Fruit fly (Drosophila melanogaster) whole organism, prepupa: Measurements from ENCODE around the gene CG43362.

Experiments used
- Blimp-1 ChIP-seq: fragments of 200-800 bp; sonication (Bioruptor generic); optimal IDR thresholded peaks from 3 replicates; lab custom pipeline; 2017; ENCODE audit warnings: missing biosample characterization, missing genetic modification characterization, mild to moderate bottlenecking, moderate library complexity, missing genetic modification reagents
- CG10631 ChIP-seq: fragments of 200-800 bp; sonication (Bioruptor generic); optimal IDR thresholded peaks from 2 replicates; lab custom pipeline; 2016; ENCODE audit warnings: missing biosample characterization, missing genetic modification characterization
- CG11294 ChIP-seq: fragments of 200-800 bp; sonication (Bioruptor generic); IDR thresholded peaks from 2 replicates; pipeline ENCODE4 v1.3.6; 2022; ENCODE audit warnings: missing biosample characterization, missing genetic modification characterization
- CG11762 ChIP-seq: fragments of 200-800 bp; sonication (Bioruptor generic); optimal IDR thresholded peaks from 3 replicates; lab custom pipeline; 2016; ENCODE audit warnings: missing biosample characterization, missing genetic modification characterization; ENCODE audit not compliant: insufficient read depth
- CG15336 ChIP-seq: fragments of 200-800 bp; sonication (Bioruptor generic); IDR thresholded peaks from 2 replicates; pipeline ENCODE4 v1.3.6; 2022; ENCODE audit warnings: missing biosample characterization, missing genetic modification characterization
- CG1621 ChIP-seq: fragments of 200-800 bp; sonication (Bioruptor generic); optimal IDR thresholded peaks from 3 replicates; lab custom pipeline; 2018; ENCODE audit warnings: missing biosample characterization, mild to moderate bottlenecking, missing genetic modification characterization
- CG16779 ChIP-seq: fragments of 200-800 bp; sonication (Bioruptor generic); optimal IDR thresholded peaks from 3 replicates; lab custom pipeline; 2017; ENCODE audit warnings: missing biosample characterization, mild to moderate bottlenecking, missing genetic modification characterization
- CG31627 ChIP-seq: fragments of 200-800 bp; sonication (Bioruptor generic); optimal IDR thresholded peaks from 3 replicates; lab custom pipeline; 2016; ENCODE audit warnings: missing biosample characterization, missing genetic modification characterization
- CG32006 ChIP-seq: fragments of 200-800 bp; sonication (Bioruptor generic); optimal IDR thresholded peaks from 3 replicates; lab custom pipeline; 2017; ENCODE audit warnings: missing biosample characterization, mild to moderate bottlenecking, missing genetic modification characterization
- CG34406 ChIP-seq: fragments of 200-800 bp; sonication (Bioruptor generic); optimal IDR thresholded peaks from 3 replicates; lab custom pipeline; 2016; ENCODE audit warnings: missing biosample characterization, missing genetic modification characterization
- CG3919 ChIP-seq: fragments of 200-800 bp; sonication (Bioruptor generic); optimal IDR thresholded peaks from 3 replicates; lab custom pipeline; 2016; ENCODE audit warnings: missing biosample characterization, missing genetic modification characterization
- CG6792 ChIP-seq: fragments of 200-800 bp; sonication (Bioruptor generic); optimal IDR thresholded peaks from 3 replicates; lab custom pipeline; 2016; ENCODE audit warnings: missing biosample characterization, missing genetic modification characterization
- CG6808 ChIP-seq: fragments of 200-800 bp; sonication (Bioruptor generic); optimal IDR thresholded peaks from 3 replicates; lab custom pipeline; 2017; ENCODE audit warnings: missing biosample characterization, missing genetic modification characterization, mild to moderate bottlenecking, moderate library complexity, missing genetic modification reagents
- CG7368 ChIP-seq: fragments of 200-800 bp; sonication (Bioruptor generic); optimal IDR thresholded peaks from 3 replicates; lab custom pipeline; 2016; ENCODE audit warnings: missing biosample characterization, missing genetic modification characterization
- CG8119 ChIP-seq: fragments of 200-800 bp; sonication (Bioruptor generic); IDR thresholded peaks from 3 replicates; pipeline ENCODE4 v1.3.6; 2022; ENCODE audit warnings: missing biosample characterization, missing genetic modification characterization
- CG8319 ChIP-seq: fragments of 200-800 bp; sonication (Bioruptor generic); optimal IDR thresholded peaks from 3 replicates; lab custom pipeline; 2016; ENCODE audit warnings: missing biosample characterization, missing genetic modification characterization
- CG8632 ChIP-seq: fragments of 200-800 bp; sonication (Bioruptor generic); optimal IDR thresholded peaks from 3 replicates; lab custom pipeline; 2016; ENCODE audit warnings: missing biosample characterization, missing genetic modification characterization
- CG9139 ChIP-seq: fragments of 200-800 bp; sonication (Bioruptor generic); optimal IDR thresholded peaks from 3 replicates; lab custom pipeline; 2017; ENCODE audit warnings: missing biosample characterization, mild to moderate bottlenecking, missing genetic modification characterization
- Eip78C ChIP-seq: fragments of 200-800 bp; sonication (Bioruptor generic); peaks from one replicate; lab custom pipeline; 2016; ENCODE audit warnings: missing biosample characterization, missing genetic modification characterization
- Eip93F ChIP-seq: fragments of 200-800 bp; sonication (Bioruptor generic); optimal IDR thresholded peaks from 2 replicates; lab custom pipeline; 2016; ENCODE audit warnings: missing biosample characterization, mild to moderate bottlenecking, missing genetic modification characterization
- Gug ChIP-seq: fragments of 200-800 bp; sonication (Bioruptor generic); IDR thresholded peaks from 2 replicates; pipeline ENCODE4 v1.3.6; 2022; ENCODE audit warnings: missing biosample characterization, missing genetic modification characterization
- Hr38 ChIP-seq: sonication (Bioruptor generic); optimal IDR thresholded peaks from 2 replicates; lab custom pipeline; 2016; ENCODE audit warnings: missing biosample characterization, missing genetic modification characterization
- Hr39 ChIP-seq: fragments of 200-800 bp; sonication (Bioruptor generic); optimal IDR thresholded peaks from 2 replicates; lab custom pipeline; 2016; ENCODE audit warnings: missing biosample characterization, missing genetic modification characterization
- Hr4 ChIP-seq: fragments of 200-800 bp; sonication (Bioruptor generic); optimal IDR thresholded peaks from 3 replicates; lab custom pipeline; 2016; ENCODE audit warnings: missing biosample characterization, missing genetic modification characterization
- Lpt ChIP-seq: fragments of 200-800 bp; sonication (Bioruptor generic); optimal IDR thresholded peaks from 3 replicates; lab custom pipeline; 2016; ENCODE audit warnings: missing biosample characterization, missing genetic modification characterization
- Met ChIP-seq: fragments of 200-800 bp; sonication (Bioruptor generic); optimal IDR thresholded peaks from 3 replicates; lab custom pipeline; 2016; ENCODE audit warnings: missing biosample characterization, missing genetic modification characterization
- OdsH ChIP-seq: fragments of 200-800 bp; sonication (Bioruptor generic); optimal IDR thresholded peaks from 3 replicates; lab custom pipeline; 2016; ENCODE audit warnings: missing biosample characterization, missing genetic modification characterization
- Smox ChIP-seq: fragments of 200-800 bp; sonication (Bioruptor generic); optimal IDR thresholded peaks from 3 replicates; lab custom pipeline; 2016; ENCODE audit warnings: missing biosample characterization, missing genetic modification characterization
- Sox14 ChIP-seq: fragments of 200-800 bp; sonication (Bioruptor generic); optimal IDR thresholded peaks from 3 replicates; lab custom pipeline; 2016; ENCODE audit warnings: missing biosample characterization, missing genetic modification characterization
- achi ChIP-seq: fragments of 200-800 bp; sonication (Bioruptor generic); optimal IDR thresholded peaks from 3 replicates; lab custom pipeline; 2016; ENCODE audit warnings: missing biosample characterization, missing genetic modification characterization
- acj6 ChIP-seq: fragments of 200-800 bp; sonication (Bioruptor generic); optimal IDR thresholded peaks from 3 replicates; lab custom pipeline; 2016; ENCODE audit warnings: missing biosample characterization, missing genetic modification characterization
- dsx ChIP-seq: fragments of 200-800 bp; optimal IDR thresholded peaks from 3 replicates; lab custom pipeline; 2019; ENCODE audit warnings: missing biosample characterization, mild to moderate bottlenecking, missing genetic modification characterization, moderate library complexity; ENCODE audit not compliant: poor library complexity, severe bottlenecking
- eg ChIP-seq: fragments of 200-800 bp; sonication (Bioruptor generic); IDR thresholded peaks from 3 replicates; pipeline ENCODE4 v1.3.6; 2022; ENCODE audit warnings: missing biosample characterization, missing genetic modification characterization
- esn ChIP-seq: fragments of 200-800 bp; sonication (Bioruptor generic); optimal IDR thresholded peaks from 2 replicates; lab custom pipeline; 2016; ENCODE audit warnings: missing biosample characterization, mild to moderate bottlenecking, missing genetic modification characterization, moderate library complexity
- fd85E ChIP-seq: fragments of 200-800 bp; sonication (Bioruptor generic); optimal IDR thresholded peaks from 3 replicates; lab custom pipeline; 2016; ENCODE audit warnings: missing biosample characterization, missing genetic modification characterization
- fkh ChIP-seq: fragments of 200-800 bp; sonication (Bioruptor generic); optimal IDR thresholded peaks from 3 replicates; lab custom pipeline; 2017; ENCODE audit warnings: missing biosample characterization, mild to moderate bottlenecking, missing genetic modification characterization, moderate library complexity
- lz ChIP-seq: fragments of 200-800 bp; sonication (Bioruptor generic); optimal IDR thresholded peaks from 3 replicates; lab custom pipeline; 2016; ENCODE audit warnings: missing biosample characterization, missing genetic modification characterization
- net ChIP-seq: fragments of 200-800 bp; sonication (Bioruptor generic); optimal IDR thresholded peaks from 3 replicates; lab custom pipeline; 2016; ENCODE audit warnings: missing biosample characterization, missing genetic modification characterization
- salr ChIP-seq, 2 experiments: fragments of 200-800 bp; sonication (Bioruptor generic); optimal IDR thresholded peaks; 3 replicates each; lab custom pipeline; 2016 to 2018; ENCODE audit warnings: missing biosample characterization in 2 of 2, missing genetic modification characterization in 2 of 2, mild to moderate bottlenecking in 1 of 2
- spab ChIP-seq: fragments of 200-800 bp; sonication (Bioruptor generic); optimal IDR thresholded peaks from 2 replicates; lab custom pipeline; 2017; ENCODE audit warnings: missing biosample characterization, mild to moderate bottlenecking, missing genetic modification characterization, missing genetic modification reagents
- vri ChIP-seq: fragments of 200-800 bp; sonication (Bioruptor generic); optimal IDR thresholded peaks from 3 replicates; lab custom pipeline; 2016; ENCODE audit warnings: missing biosample characterization, mild to moderate bottlenecking, missing genetic modification characterization

Gene CG43362

dm6 chr2L:18340921-18341320, 49.7 kb upstream of the CG43362 start (continued):
- TF ChIP-seq Eip78C (GFP tag; lab: Kevin White, UChicago): peak; percentile 91
- TF ChIP-seq salr (GFP tag; optimal IDR thresholded peaks at IDR 0.05; lab: Kevin White, UChicago): peak in 1 of 2 experiments; percentile 52
- peak; percentile 71 for TF ChIP-seq Sox14 (GFP tag; lab: Kevin White, UChicago)
- peak; percentile 27 for TF ChIP-seq Smox
- peak; percentile 78 for TF ChIP-seq CG7368
- peak; percentile 62 for TF ChIP-seq spab (GFP tag; lab: Kevin White, UChicago)
- TF ChIP-seq Gug (GFP tag; lab: Robert Waterston, UW): peak; percentile 81
- peak; percentile 69 for TF ChIP-seq CG3919 (GFP tag; lab: Kevin White, UChicago)
- TF ChIP-seq dsx (GFP tag; lab: Kevin White, UChicago): peak; percentile 21
- no peak for TF ChIP-seq Blimp-1 (GFP tag; lab: Kevin White, UChicago)
- peak; percentile 55 for TF ChIP-seq CG10631 (GFP tag; lab: Kevin White, UChicago)

DNA sequence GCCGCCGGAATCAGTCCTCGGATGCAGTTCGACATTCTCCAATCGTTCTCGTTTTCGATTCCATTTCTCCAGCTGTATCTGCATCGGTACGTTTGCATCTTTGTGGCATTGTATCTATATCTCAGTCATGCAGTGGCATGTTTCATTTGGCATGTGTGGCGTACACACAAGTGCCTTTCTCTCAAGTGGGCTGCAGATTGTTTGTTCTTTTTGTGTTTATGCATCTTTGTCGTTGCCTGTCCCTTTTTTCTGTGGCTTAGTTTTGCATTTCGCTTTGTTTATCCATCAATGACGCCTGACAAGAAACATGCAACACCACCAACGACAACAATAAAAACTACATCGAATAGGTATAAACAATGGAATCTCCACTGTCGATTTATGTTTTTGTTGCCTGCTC, 45.3 kb upstream of the CG43362 start:
- TF ChIP-seq Gug (GFP tag; lab: Robert Waterston, UW): no peak
- TF ChIP-seq esn (GFP tag; lab: Kevin White, UChicago): no peak
- TF ChIP-seq CG8632: no peak
- TF ChIP-seq fd85E (GFP tag; lab: Kevin White, UChicago): no peak
- TF ChIP-seq acj6: no peak
- TF ChIP-seq Hr38 (GFP tag; lab: Kevin White, UChicago): no peak
- TF ChIP-seq CG6808 (GFP tag; lab: Kevin White, UChicago): no peak
- TF ChIP-seq CG3919 (GFP tag; lab: Kevin White, UChicago): no peak
- no peak for TF ChIP-seq OdsH (GFP tag; lab: Kevin White, UChicago)
- no peak for TF ChIP-seq CG11294 (GFP tag; lab: Robert Waterston, UW)
- TF ChIP-seq CG6792 (GFP tag; lab: Kevin White, UChicago): no peak
- no peak for TF ChIP-seq Eip93F (GFP tag; lab: Kevin White, UChicago)
- no peak for TF ChIP-seq Met (GFP tag; lab: Kevin White, UChicago)
- no peak for TF ChIP-seq lz

DNA sequence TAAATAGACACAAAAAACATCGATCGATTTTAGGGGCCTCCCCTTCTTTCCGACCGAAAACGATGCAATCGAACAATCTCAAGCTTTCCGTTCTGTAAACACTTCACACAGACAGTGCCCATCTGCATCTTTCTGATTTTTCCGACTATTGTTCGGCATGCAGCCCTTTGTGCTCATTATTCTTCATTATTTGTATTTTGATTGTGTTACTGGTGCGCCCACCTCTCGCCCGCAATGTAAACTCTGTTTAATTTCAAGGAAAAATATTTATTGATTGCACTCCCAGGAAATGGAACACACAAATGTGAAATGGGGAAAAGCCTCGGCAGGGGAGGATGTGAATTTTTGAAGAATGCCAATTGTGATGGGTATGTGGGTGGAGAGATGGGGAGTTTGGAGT, 44.4 kb upstream of the CG43362 start:
- TF ChIP-seq Hr38 (GFP tag; lab: Kevin White, UChicago) (no peak), CG9139 (GFP tag; lab: Kevin White, UChicago) (no peak), eg (GFP tag; lab: Robert Waterston, UW) (no peak), CG11294 (GFP tag; lab: Robert Waterston, UW) (no peak), CG11762 (GFP tag; lab: Kevin White, UChicago) (no peak), CG10631 (GFP tag; lab: Kevin White, UChicago) (no peak), Eip78C (GFP tag; lab: Kevin White, UChicago) (peak; percentile 37), fkh (GFP tag; lab: Kevin White, UChicago) (peak; percentile 59)
- TF ChIP-seq, all 60 proteins: peak for 2

dm6 chr2L:18333831-18334437, 42.7 kb upstream of the CG43362 start:
- TF ChIP-seq Eip78C (GFP tag; lab: Kevin White, UChicago) (peak; percentile 56), CG32006 (peak; percentile 42), vri (GFP tag; lab: Kevin White, UChicago) (no peak), CG8119 (no peak), net (GFP tag; lab: Kevin White, UChicago) (no peak), achi (GFP tag; lab: Kevin White, UChicago) (no peak), Met (GFP tag; lab: Kevin White, UChicago) (no peak), eg (GFP tag; lab: Robert Waterston, UW) (0 out of 3 replicates have a peak, but pooled peaks have one; percentile 20), CG31627 (GFP tag; lab: Kevin White, UChicago) (no peak), CG8632 (no peak), Hr4 (GFP tag; lab: Kevin White, UChicago) (peak; percentile 44), dsx (GFP tag; lab: Kevin White, UChicago) (no peak), CG8319 (GFP tag; lab: Kevin White, UChicago) (no peak), Blimp-1 (GFP tag; lab: Kevin White, UChicago) (no peak), CG1621 (tag; lab: Kevin White, UChicago) (no peak), Hr39 (GFP tag; lab: Kevin White, UChicago) (no peak), CG15336 (GFP tag; lab: Robert Waterston, UW) (peak; percentile 36; the same call in 1 of the 2 replicates), Lpt (no peak), fkh (GFP tag; lab: Kevin White, UChicago) (peak; percentile 33), CG34406 (GFP tag; lab: Kevin White, UChicago) (no peak), CG9139 (GFP tag; lab: Kevin White, UChicago) (no peak), CG6808 (GFP tag; lab: Kevin White, UChicago) (no peak), CG16779 (tag; lab: Kevin White, UChicago) (no peak), Smox (no peak)
